Worm (Caenorhabditis elegans) whole organism, L4 larva: ENCODE data around the gene ZK686.5.

ENCODE experiments used
- D1046.2 ChIP-seq: fragments of 200-800 bp; sonication (Bioruptor generic); IDR thresholded peaks from 2 replicates; pipeline ENCODE4 v1.3.6; 2022; ENCODE audit warnings: missing genetic modification characterization, missing compliant biosample characterization
- F10B5.3 ChIP-seq: sonication (generic microtip); optimal IDR thresholded peaks from 2 replicates; lab custom pipeline; 2016; ENCODE audit warnings: mild to moderate bottlenecking, missing genetic modification characterization, missing compliant biosample characterization
- F37D6.2 ChIP-seq: sonication (generic microtip); optimal IDR thresholded peaks from 2 replicates; lab custom pipeline; 2016; ENCODE audit warnings: mild to moderate bottlenecking, missing genetic modification characterization, missing compliant biosample characterization
- R02D3.7 ChIP-seq: fragments of 150-350 bp; sonication (generic microtip); optimal IDR thresholded peaks from 3 replicates; lab custom pipeline; 2014; ENCODE audit warnings: missing biosample characterization, missing genetic modification characterization
- T20F7.1 ChIP-seq: fragments of 200-800 bp; sonication (Bioruptor generic); optimal IDR thresholded peaks from 2 replicates; lab custom pipeline; 2018; ENCODE audit warnings: mild to moderate bottlenecking, missing genetic modification characterization, missing compliant biosample characterization
- Y48G9A.11 ChIP-seq: fragments of 200-800 bp; sonication (Bioruptor generic); IDR thresholded peaks from 2 replicates; pipeline ENCODE4 v1.3.6; 2022; ENCODE audit warnings: missing genetic modification reagents, missing genetic modification characterization, missing compliant biosample characterization
- Y5F2A.4 ChIP-seq: fragments of 200-800 bp; sonication (Bioruptor generic); optimal IDR thresholded peaks from 2 replicates; lab custom pipeline; 2018; ENCODE audit warnings: mild to moderate bottlenecking, missing genetic modification characterization, missing compliant biosample characterization
- aly-2 ChIP-seq: sonication (generic microtip); optimal IDR thresholded peaks from 2 replicates; lab custom pipeline; 2018; ENCODE audit warnings: missing biosample characterization, missing genetic modification characterization
- ceh-82 ChIP-seq: sonication (generic microtip); optimal IDR thresholded peaks from 2 replicates; lab custom pipeline; 2017; ENCODE audit warnings: missing biosample characterization, missing genetic modification characterization
- ces-1 ChIP-seq: fragments of 150-350 bp; sonication (generic microtip); optimal IDR thresholded peaks from 4 replicates; lab custom pipeline; 2014; ENCODE audit warnings: missing biosample characterization, missing genetic modification reagents, missing genetic modification characterization
- ctbp-1 ChIP-seq: fragments of 200-800 bp; sonication (Bioruptor generic); IDR thresholded peaks from 2 replicates; pipeline ENCODE4 v1.3.6; 2022; ENCODE audit warnings: missing genetic modification reagents, missing genetic modification characterization, missing compliant biosample characterization
- daf-16 ChIP-seq, 3 experiments: sonication (generic microtip); optimal IDR thresholded peaks; 2 replicates each; lab custom pipeline; 2016 to 2017; ENCODE audit warnings: missing genetic modification characterization in 3 of 3, missing genetic modification reagents in 3 of 3, mild to moderate bottlenecking in 2 of 3, missing compliant biosample characterization in 2 of 3, missing biosample characterization in 1 of 3, moderate library complexity in 1 of 3
- daf-8 ChIP-seq: fragments of 200-800 bp; sonication (Bioruptor generic); IDR thresholded peaks from 2 replicates; pipeline ENCODE4 v1.3.6; 2022; ENCODE audit warnings: missing genetic modification characterization, missing compliant biosample characterization
- dmd-6 ChIP-seq: fragments of 200-800 bp; sonication (Bioruptor generic); IDR thresholded peaks from 2 replicates; pipeline ENCODE4 v1.3.6; 2022; ENCODE audit warnings: missing genetic modification reagents, missing genetic modification characterization, missing compliant biosample characterization
- dpl-1 ChIP-seq: fragments of 150-350 bp; optimal IDR thresholded peaks from 2 replicates; lab custom pipeline; 2014; ENCODE audit warnings: missing biosample characterization, missing genetic modification reagents, missing genetic modification characterization
- dve-1 ChIP-seq: sonication (generic microtip); optimal IDR thresholded peaks from 2 replicates; lab custom pipeline; 2017; ENCODE audit warnings: antibody characterized with exemption, mild to moderate bottlenecking, missing genetic modification characterization, missing compliant biosample characterization; ENCODE audit not compliant: insufficient read depth
- fkh-10 ChIP-seq: fragments of 150-350 bp; optimal IDR thresholded peaks from 2 replicates; lab custom pipeline; 2014; ENCODE audit warnings: missing biosample characterization, missing genetic modification reagents, missing genetic modification characterization
- fos-1 ChIP-seq: fragments of 150-350 bp; optimal IDR thresholded peaks from 2 replicates; lab custom pipeline; 2014; ENCODE audit warnings: missing biosample characterization, missing genetic modification characterization
- hlh-11 ChIP-seq: fragments of 200-800 bp; sonication (Bioruptor generic); optimal IDR thresholded peaks from 2 replicates; lab custom pipeline; 2018; ENCODE audit warnings: mild to moderate bottlenecking, missing genetic modification characterization, missing compliant biosample characterization
- hlh-30 ChIP-seq: sonication (generic microtip); optimal IDR thresholded peaks from 2 replicates; lab custom pipeline; 2017; ENCODE audit warnings: antibody characterized with exemption, mild to moderate bottlenecking, missing genetic modification characterization, missing compliant biosample characterization; ENCODE audit not compliant: insufficient read depth
- lim-7 ChIP-seq: fragments of 200-800 bp; sonication (Bioruptor generic); IDR thresholded peaks from 2 replicates; pipeline ENCODE4 v1.3.6; 2022; ENCODE audit warnings: missing genetic modification characterization, missing compliant biosample characterization
- lin-13 ChIP-seq: fragments of 150-350 bp; optimal IDR thresholded peaks from 2 replicates; lab custom pipeline; 2014; ENCODE audit warnings: missing biosample characterization, missing genetic modification reagents, missing genetic modification characterization
- lin-39 ChIP-seq: fragments of 150-350 bp; optimal IDR thresholded peaks from 2 replicates; lab custom pipeline; 2014; ENCODE audit warnings: missing biosample characterization, missing genetic modification reagents, missing genetic modification characterization
- lsy-2 ChIP-seq, 2 experiments: fragments of 150-350 bp in 1 of 2; sonication (generic microtip) in 1 of 2; optimal IDR thresholded peaks; 2 replicates each; lab custom pipeline; 2014 to 2017; ENCODE audit warnings: missing biosample characterization in 2 of 2, missing genetic modification characterization in 2 of 2
- mdl-1 ChIP-seq, 2 experiments: fragments of 150-350 bp in 1 of 2; sonication (generic microtip) in 1 of 2; optimal IDR thresholded peaks; 2 replicates each; lab custom pipeline; 2014 to 2017; ENCODE audit warnings: missing biosample characterization in 2 of 2, missing genetic modification characterization in 2 of 2
- mes-2 ChIP-seq: sonication (generic microtip); optimal IDR thresholded peaks from 2 replicates; lab custom pipeline; 2016; ENCODE audit warnings: missing genotype, mild to moderate bottlenecking, missing genetic modification characterization, missing compliant biosample characterization; ENCODE audit not compliant: poor library complexity, severe bottlenecking
- nhr-11 ChIP-seq: fragments of 150-350 bp; optimal IDR thresholded peaks from 2 replicates; lab custom pipeline; 2014; ENCODE audit warnings: missing biosample characterization, missing genetic modification characterization
- nhr-111 ChIP-seq: fragments of 200-800 bp; sonication (Bioruptor generic); optimal IDR thresholded peaks from 2 replicates; lab custom pipeline; 2018; ENCODE audit warnings: mild to moderate bottlenecking, missing genetic modification characterization, missing compliant biosample characterization
- nhr-25 ChIP-seq: sonication (generic microtip); optimal IDR thresholded peaks from 2 replicates; lab custom pipeline; 2017; ENCODE audit warnings: missing genetic modification characterization, mild to moderate bottlenecking, missing compliant biosample characterization, antibody characterized with exemption, moderate library complexity, borderline replicate concordance; ENCODE audit not compliant: insufficient read depth
- nhr-48 ChIP-seq: sonication (generic microtip); optimal IDR thresholded peaks from 2 replicates; lab custom pipeline; 2016; ENCODE audit warnings: mild to moderate bottlenecking, missing genetic modification characterization, missing compliant biosample characterization
- nhr-6 ChIP-seq: fragments of 150-350 bp; optimal IDR thresholded peaks from 2 replicates; lab custom pipeline; 2014; ENCODE audit warnings: missing biosample characterization, missing genetic modification characterization
- pha-4 ChIP-seq, 2 experiments: fragments of 150-350 bp in 1 of 2; fragments of 200-800 bp in 1 of 2; sonication (Bioruptor generic) in 1 of 2; IDR thresholded peaks in 1 of 2; optimal IDR thresholded peaks in 1 of 2; 2 replicates each; pipeline versions ENCODE4 v1.3.6 to Lab custom; 2014 to 2022; ENCODE audit warnings: missing genetic modification characterization in 2 of 2, missing genetic modification reagents in 2 of 2, missing biosample characterization in 1 of 2, missing compliant biosample characterization in 1 of 2
- pqm-1 ChIP-seq: sonication (generic microtip); optimal IDR thresholded peaks from 2 replicates; lab custom pipeline; 2017; ENCODE audit warnings: missing biosample characterization, missing genetic modification characterization
- rbr-2 ChIP-seq: sonication (generic microtip); optimal IDR thresholded peaks from 2 replicates; lab custom pipeline; 2016; ENCODE audit warnings: missing genotype, missing genetic modification characterization, missing compliant biosample characterization
- saeg-2 ChIP-seq: fragments of 200-800 bp; sonication (Bioruptor generic); IDR thresholded peaks from 2 replicates; pipeline ENCODE4 v1.3.6; 2022; ENCODE audit warnings: missing genetic modification reagents, missing genetic modification characterization, missing compliant biosample characterization
- set-16 ChIP-seq: fragments of 200-800 bp; sonication (Bioruptor generic); IDR thresholded peaks from 2 replicates; pipeline ENCODE4 v1.3.6; 2022; ENCODE audit warnings: missing genetic modification reagents, missing genetic modification characterization, missing compliant biosample characterization
- snpc-1.2 ChIP-seq: fragments of 200-800 bp; sonication (Bioruptor generic); IDR thresholded peaks from 2 replicates; pipeline ENCODE4 v1.3.6; 2022; ENCODE audit warnings: missing genetic modification reagents, missing genetic modification characterization, missing compliant biosample characterization
- unc-130 ChIP-seq: sonication (generic microtip); optimal IDR thresholded peaks from 2 replicates; lab custom pipeline; 2016; ENCODE audit warnings: missing genetic modification reagents, missing genetic modification characterization, missing compliant biosample characterization
- unc-62 ChIP-seq, 3 experiments: fragments of 150-350 bp in 1 of 3; sonication (generic microtip); optimal IDR thresholded peaks in 2 of 3; peaks in 1 of 3; 1 replicate in 1 of 3; 2 replicates in 2 of 3; lab custom pipeline; 2014 to 2017; ENCODE audit warnings: missing biosample characterization in 3 of 3, missing genetic modification characterization in 3 of 3, missing genetic modification reagents in 3 of 3, missing genotype in 1 of 3
- vab-7 ChIP-seq: fragments of 200-800 bp; sonication (Bioruptor generic); IDR thresholded peaks from 2 replicates; pipeline ENCODE4 v1.3.6; 2022; ENCODE audit warnings: missing genetic modification reagents, missing genetic modification characterization, missing compliant biosample characterization
- zip-11 ChIP-seq: fragments of 200-800 bp; sonication (Bioruptor generic); IDR thresholded peaks from 2 replicates; pipeline ENCODE4 v1.3.6; 2022; ENCODE audit warnings: missing genetic modification characterization, missing compliant biosample characterization
- ztf-11 ChIP-seq: fragments of 150-350 bp; optimal IDR thresholded peaks from 2 replicates; lab custom pipeline; 2014; ENCODE audit warnings: missing biosample characterization, missing genetic modification characterization
- ztf-7 ChIP-seq: fragments of 150-350 bp; optimal IDR thresholded peaks from 2 replicates; lab custom pipeline; 2014; ENCODE audit warnings: missing biosample characterization, missing genetic modification characterization

Gene ZK686.5

ce11 chrIII:7765974-7766373, 1.3 kb downstream of the ZK686.5 start, which contains the start of gene ZK686.2:
TSS of gene ZK686.2 (minus strand) at chrIII:7766052.
- TF ChIP-seq hlh-30 (peak; percentile 1), daf-16 (GFP tag; optimal IDR thresholded peaks at IDR 0.05; lab: Kevin White, UChicago) (no peak), daf-16 (tag; optimal IDR thresholded peaks at IDR 0.05; lab: Kevin White, UChicago) (peak; percentile 13), set-16 (no peak), aly-2 (no peak), R02D3.7 (tag; lab: Kevin White, UChicago) (peak; percentile 60), ceh-82 (tag; lab: Kevin White, UChicago) (no peak), dpl-1 (GFP tag; lab: Kevin White, UChicago) (peak; percentile 19), Y48G9A.11 (GFP tag; lab: Robert Waterston, UW) (peak; percentile 93), T20F7.1 (GFP tag; lab: Kevin White, UChicago) (peak; percentile 93), ztf-7 (tag; lab: Kevin White, UChicago) (no peak), ztf-11 (tag; lab: Kevin White, UChicago) (no peak), mes-2 (tag; lab: Kevin White, UChicago) (peak; percentile 67), nhr-11 (tag; lab: Kevin White, UChicago) (no peak), rbr-2 (tag; lab: Kevin White, UChicago) (peak; percentile 2), ctbp-1 (no peak), lsy-2 (tag; optimal IDR thresholded peaks at IDR 0.05; lab: Kevin White, UChicago) (peak in 1 of 2 experiments; percentile 73)

- TF ChIP-seq set-16 (no peak), lim-7 (GFP tag; lab: Robert Waterston, UW) (no peak), pha-4 (GFP tag; IDR thresholded peaks at IDR 0.05; lab: Robert Waterston, UW) (no peak), pha-4 (tag; optimal IDR thresholded peaks at IDR 0.05; lab: Kevin White, UChicago) (no peak), pqm-1 (tag; lab: Kevin White, UChicago) (no peak), hlh-11 (tag; lab: Kevin White, UChicago) (no peak), fos-1 (tag; lab: Kevin White, UChicago) (no peak), daf-8 (GFP tag; lab: Robert Waterston, UW) (no peak), lin-39 (tag; lab: Kevin White, UChicago) (no peak), nhr-25 (tag; lab: Kevin White, UChicago) (no peak), F37D6.2 (tag; lab: Kevin White, UChicago) (no peak), mes-2 (tag; lab: Kevin White, UChicago) (no peak), ces-1 (GFP tag; lab: Kevin White, UChicago) (no peak), nhr-6 (no peak), vab-7 (GFP tag; lab: Robert Waterston, UW) (no peak), dmd-6 (GFP tag; lab: Robert Waterston, UW) (no peak), fkh-10 (no peak), lin-13 (GFP tag; lab: Kevin White, UChicago) (no peak), lsy-2 (tag; optimal IDR thresholded peaks at IDR 0.05; lab: Kevin White, UChicago) (no peak), unc-62 (GFP tag; optimal IDR thresholded peaks at IDR 0.05 in 1 of 2; lab: Kevin White, UChicago) (no peak), unc-62 (tag; optimal IDR thresholded peaks at IDR 0.05; lab: Kevin White, UChicago) (no peak), hlh-30 (no peak)
These were observed 3.8 kb downstream of the ZK686.5 start, which contains the start of gene mtx-2 for ce11 chrIII:7763503-7763902. TSS of gene mtx-2 (minus strand) at chrIII:7763603.

DNA sequence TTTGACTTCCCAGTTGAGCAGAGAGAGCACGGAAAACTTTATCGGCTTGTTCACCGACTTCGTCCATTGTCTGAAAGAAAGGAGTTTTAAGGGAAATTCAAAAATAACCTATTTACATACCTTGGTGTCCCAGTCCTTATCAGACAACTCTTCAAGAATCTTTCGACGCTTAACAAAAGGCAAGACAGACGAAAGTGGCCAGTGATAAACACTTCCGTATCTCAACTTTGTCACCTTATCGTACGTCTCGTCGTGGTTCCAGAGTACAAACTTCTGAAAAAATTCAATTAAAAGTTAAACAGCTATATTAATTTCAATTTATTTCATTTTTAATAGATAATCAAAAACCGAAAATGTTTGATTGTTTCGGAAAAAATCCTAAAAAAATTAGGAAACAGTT, 5.1 kb downstream of the ZK686.5 start:
- TF ChIP-seq D1046.2 (GFP tag; lab: Robert Waterston, UW) (no peak), saeg-2 (no peak), zip-11 (GFP tag; lab: Robert Waterston, UW) (no peak), ces-1 (GFP tag; lab: Kevin White, UChicago) (no peak), pha-4 (GFP tag; IDR thresholded peaks at IDR 0.05; lab: Robert Waterston, UW) (no peak), pha-4 (tag; optimal IDR thresholded peaks at IDR 0.05; lab: Kevin White, UChicago) (no peak), Y5F2A.4 (GFP tag; lab: Kevin White, UChicago) (no peak), unc-62 (GFP tag; optimal IDR thresholded peaks at IDR 0.05 in 1 of 2; lab: Kevin White, UChicago) (peak in 1 of 2 experiments; percentile 85), unc-62 (tag; optimal IDR thresholded peaks at IDR 0.05; lab: Kevin White, UChicago) (no peak), nhr-111 (GFP tag; lab: Kevin White, UChicago) (no peak), nhr-11 (tag; lab: Kevin White, UChicago) (no peak), fos-1 (tag; lab: Kevin White, UChicago) (no peak), F10B5.3 (no peak), hlh-11 (tag; lab: Kevin White, UChicago) (peak; percentile 46), nhr-48 (no peak), pqm-1 (tag; lab: Kevin White, UChicago) (peak; percentile 15), snpc-1.2 (GFP tag; lab: Robert Waterston, UW) (no peak), daf-16 (GFP tag; optimal IDR thresholded peaks at IDR 0.05; lab: Kevin White, UChicago) (no peak), daf-16 (tag; optimal IDR thresholded peaks at IDR 0.05; lab: Kevin White, UChicago) (peak; percentile 86), mdl-1 (tag; optimal IDR thresholded peaks at IDR 0.05; lab: Kevin White, UChicago) (no peak), mes-2 (tag; lab: Kevin White, UChicago) (no peak), dmd-6 (GFP tag; lab: Robert Waterston, UW) (peak; percentile 47), dve-1 (tag; lab: Kevin White, UChicago) (peak; percentile 66), unc-130 (no peak), ceh-82 (tag; lab: Kevin White, UChicago) (no peak), F37D6.2 (tag; lab: Kevin White, UChicago) (no peak)
